Worm (Caenorhabditis elegans) whole organism, mixed stage, embryonic: ENCODE results near the gene bra-1.

ENCODE experiments used
- M03D4.4 ChIP-seq: sonication (generic microtip); optimal IDR thresholded peaks from 2 replicates; lab custom pipeline; 2017; ENCODE audit warnings: mild to moderate bottlenecking, missing genetic modification characterization, missing compliant biosample characterization
- bed-3 ChIP-seq: fragments of 200-800 bp; sonication (Bioruptor generic); optimal IDR thresholded peaks from 3 replicates; lab custom pipeline; 2018; ENCODE audit warnings: mild to moderate bottlenecking, missing genetic modification characterization, moderate library complexity, missing compliant biosample characterization
- blmp-1 ChIP-seq: fragments of 150-350 bp; optimal IDR thresholded peaks from 2 replicates; lab custom pipeline; 2014; ENCODE audit warnings: missing biosample characterization, missing genetic modification characterization
- ceh-39 ChIP-seq: fragments of 150-350 bp; optimal IDR thresholded peaks from 2 replicates; lab custom pipeline; 2014; ENCODE audit warnings: missing biosample characterization, missing genetic modification characterization
- ceh-43 ChIP-seq: fragments of 200-800 bp; sonication (Bioruptor generic); optimal IDR thresholded peaks from 2 replicates; lab custom pipeline; 2018; ENCODE audit warnings: mild to moderate bottlenecking, missing genetic modification characterization, moderate library complexity, missing compliant biosample characterization
- ceh-83 ChIP-seq: fragments of 200-800 bp; sonication (Bioruptor generic); optimal IDR thresholded peaks from 2 replicates; lab custom pipeline; 2018; ENCODE audit warnings: mild to moderate bottlenecking, missing genetic modification characterization, missing compliant biosample characterization
- ces-1 ChIP-seq: fragments of 150-350 bp; optimal IDR thresholded peaks from 2 replicates; lab custom pipeline; 2014; ENCODE audit warnings: missing biosample characterization, missing genetic modification reagents, missing genetic modification characterization
- cnd-1 ChIP-seq: fragments of 200-800 bp; sonication (Bioruptor generic); optimal IDR thresholded peaks from 2 replicates; lab custom pipeline; 2018; ENCODE audit warnings: mild to moderate bottlenecking, missing genetic modification characterization, missing compliant biosample characterization
- drap-1 ChIP-seq: fragments of 200-800 bp; sonication (Bioruptor generic); optimal IDR thresholded peaks from 3 replicates; lab custom pipeline; 2018; ENCODE audit warnings: mild to moderate bottlenecking, missing genetic modification characterization, missing compliant biosample characterization
- elt-1 ChIP-seq: sonication (generic microtip); optimal IDR thresholded peaks from 2 replicates; lab custom pipeline; 2017; ENCODE audit warnings: missing genetic modification characterization, mild to moderate bottlenecking, missing compliant biosample characterization, antibody characterized with exemption, moderate library complexity, borderline replicate concordance; ENCODE audit not compliant: insufficient read depth
- elt-3 ChIP-seq: fragments of 150-350 bp; optimal IDR thresholded peaks from 2 replicates; lab custom pipeline; 2014; ENCODE audit warnings: missing biosample characterization, missing genetic modification characterization
- flh-1 ChIP-seq: fragments of 200-800 bp; sonication (Bioruptor generic); optimal IDR thresholded peaks from 2 replicates; lab custom pipeline; 2018; ENCODE audit warnings: mild to moderate bottlenecking, missing genetic modification characterization, moderate library complexity, missing compliant biosample characterization
- ham-2 ChIP-seq: fragments of 200-800 bp; sonication (Bioruptor generic); optimal IDR thresholded peaks from 2 replicates; lab custom pipeline; 2018; ENCODE audit warnings: mild to moderate bottlenecking, missing genetic modification characterization, missing compliant biosample characterization
- hlh-1 ChIP-seq: fragments of 150-350 bp; optimal IDR thresholded peaks from 2 replicates; lab custom pipeline; 2014; ENCODE audit warnings: missing biosample characterization, missing genetic modification reagents, missing genetic modification characterization
- lin-13 ChIP-seq: fragments of 150-350 bp; optimal IDR thresholded peaks from 2 replicates; lab custom pipeline; 2014; ENCODE audit warnings: missing biosample characterization, missing genetic modification characterization
- lin-32 ChIP-seq: fragments of 200-800 bp; sonication (Bioruptor generic); optimal IDR thresholded peaks from 2 replicates; lab custom pipeline; 2018; ENCODE audit warnings: mild to moderate bottlenecking, missing genetic modification characterization, missing compliant biosample characterization
- lsy-2 ChIP-seq: fragments of 150-350 bp; optimal IDR thresholded peaks from 2 replicates; lab custom pipeline; 2014; ENCODE audit warnings: missing biosample characterization, missing genetic modification characterization
- mab-5 ChIP-seq: fragments of 150-350 bp; optimal IDR thresholded peaks from 2 replicates; lab custom pipeline; 2014; ENCODE audit warnings: missing biosample characterization, missing genetic modification characterization
- mep-1 ChIP-seq: fragments of 150-350 bp; optimal IDR thresholded peaks from 2 replicates; lab custom pipeline; 2017; ENCODE audit warnings: missing biosample characterization, missing genetic modification reagents, missing genetic modification characterization, inconsistent platforms
- mls-2 ChIP-seq: sonication (generic microtip); optimal IDR thresholded peaks from 2 replicates; lab custom pipeline; 2016; ENCODE audit warnings: mild to moderate bottlenecking, missing genetic modification characterization, moderate library complexity, missing compliant biosample characterization
- nhr-12 ChIP-seq: fragments of 150-350 bp; optimal IDR thresholded peaks from 2 replicates; lab custom pipeline; 2014; ENCODE audit warnings: missing biosample characterization, missing genetic modification characterization
- nhr-2 ChIP-seq: fragments of 150-350 bp; optimal IDR thresholded peaks from 2 replicates; lab custom pipeline; 2014; ENCODE audit warnings: missing biosample characterization, missing genetic modification characterization
- nhr-237 ChIP-seq: fragments of 150-350 bp; optimal IDR thresholded peaks from 2 replicates; lab custom pipeline; 2014; ENCODE audit warnings: missing biosample characterization, missing genetic modification characterization
- nhr-28 ChIP-seq: fragments of 150-350 bp; optimal IDR thresholded peaks from 2 replicates; lab custom pipeline; 2014; ENCODE audit warnings: missing biosample characterization, missing genetic modification characterization
- nhr-76 ChIP-seq: sonication (generic microtip); optimal IDR thresholded peaks from 2 replicates; lab custom pipeline; 2017; ENCODE audit warnings: missing biosample characterization, missing genetic modification characterization
- pha-4 ChIP-seq: fragments of 150-350 bp; optimal IDR thresholded peaks from 2 replicates; lab custom pipeline; 2018; ENCODE audit warnings: missing biosample characterization, missing genetic modification reagents, missing genetic modification characterization
- sem-2 ChIP-seq: fragments of 200-800 bp; sonication (Bioruptor generic); optimal IDR thresholded peaks from 2 replicates; lab custom pipeline; 2018; ENCODE audit warnings: mild to moderate bottlenecking, missing genetic modification characterization, missing compliant biosample characterization
- snpc-4 ChIP-seq: fragments of 150-350 bp; optimal IDR thresholded peaks from 2 replicates; lab custom pipeline; 2014; ENCODE audit warnings: missing biosample characterization, missing genetic modification characterization
- sptf-1 ChIP-seq: sonication (generic microtip); optimal IDR thresholded peaks from 2 replicates; lab custom pipeline; 2017; ENCODE audit warnings: mild to moderate bottlenecking, missing genetic modification characterization, moderate library complexity, missing compliant biosample characterization
- tbx-8 ChIP-seq: fragments of 200-800 bp; sonication (Bioruptor generic); optimal IDR thresholded peaks from 2 replicates; lab custom pipeline; 2018; ENCODE audit warnings: mild to moderate bottlenecking, missing genetic modification characterization, moderate library complexity, missing compliant biosample characterization
- unc-120 ChIP-seq: sonication (generic microtip); optimal IDR thresholded peaks from 2 replicates; lab custom pipeline; 2017; ENCODE audit warnings: missing genetic modification characterization, missing compliant biosample characterization; ENCODE audit not compliant: poor library complexity, severe bottlenecking
- unc-39 ChIP-seq: fragments of 150-350 bp; optimal IDR thresholded peaks from 2 replicates; lab custom pipeline; 2014; ENCODE audit warnings: missing biosample characterization, missing genetic modification characterization
- unc-62 ChIP-seq: fragments of 150-350 bp; optimal IDR thresholded peaks from 2 replicates; lab custom pipeline; 2014; ENCODE audit warnings: missing biosample characterization, missing genetic modification reagents, missing genetic modification characterization
- zip-8 ChIP-seq: fragments of 150-350 bp; optimal IDR thresholded peaks from 2 replicates; lab custom pipeline; 2014; ENCODE audit warnings: missing biosample characterization, missing genetic modification characterization
- ztf-11 ChIP-seq: fragments of 150-350 bp; optimal IDR thresholded peaks from 2 replicates; lab custom pipeline; 2014; ENCODE audit warnings: missing biosample characterization, missing genetic modification characterization

The bra-1 gene

ce11 chrX:13598021-13598499 is at the start of gene bra-1:
Gene bra-1, plus strand, starts transcription at chrX:13598449.
- peak; percentile 62 for TF ChIP-seq unc-120 (tag; lab: Kevin White, UChicago)
- TF ChIP-seq ztf-11: peak; percentile 67
- no peak for TF ChIP-seq zip-8 (tag; lab: Kevin White, UChicago)
- TF ChIP-seq lin-32 (GFP tag; lab: Kevin White, UChicago): no peak
- TF ChIP-seq drap-1 (GFP tag; lab: Kevin White, UChicago): peak; percentile 16
- TF ChIP-seq ceh-83 (GFP tag; lab: Kevin White, UChicago): no peak
- no peak for TF ChIP-seq elt-1
- peak; percentile 57 for TF ChIP-seq lsy-2 (tag; lab: Kevin White, UChicago)
- no peak for TF ChIP-seq mab-5 (tag; lab: Kevin White, UChicago)
- TF ChIP-seq bed-3 (GFP tag; lab: Kevin White, UChicago): no peak
- TF ChIP-seq nhr-237 (tag; lab: Kevin White, UChicago): no peak
- peak; percentile 53 for TF ChIP-seq lin-13 (tag; lab: Kevin White, UChicago)
- TF ChIP-seq pha-4: peak; percentile 37
- peak; percentile 94 for TF ChIP-seq ceh-39
- peak; percentile 55 for TF ChIP-seq mls-2 (tag; lab: Kevin White, UChicago)
- peak; percentile 80 for TF ChIP-seq cnd-1 (tag; lab: Kevin White, UChicago)
- TF ChIP-seq blmp-1 (tag; lab: Kevin White, UChicago): no peak
- TF ChIP-seq ham-2 (GFP tag; lab: Kevin White, UChicago): no peak
- no peak for TF ChIP-seq sem-2
- TF ChIP-seq unc-39 (tag; lab: Kevin White, UChicago): no peak
- peak; percentile 11 for TF ChIP-seq M03D4.4 (tag; lab: Kevin White, UChicago)
- no peak for TF ChIP-seq snpc-4 (tag; lab: Kevin White, UChicago)
- peak; percentile 32 for TF ChIP-seq nhr-2 (tag; lab: Kevin White, UChicago)
- TF ChIP-seq unc-62 (GFP tag; lab: Kevin White, UChicago): peak; percentile 47
- TF ChIP-seq ces-1 (GFP tag; lab: Kevin White, UChicago): peak; percentile 74
- TF ChIP-seq mep-1: peak; percentile 78
- TF ChIP-seq hlh-1 (tag; lab: Kevin White, UChicago): peak; percentile 81
- TF ChIP-seq tbx-8 (GFP tag; lab: Kevin White, UChicago): no peak
- no peak for TF ChIP-seq nhr-28 (tag; lab: Kevin White, UChicago)
- TF ChIP-seq nhr-76 (tag; lab: Kevin White, UChicago): no peak
- TF ChIP-seq sptf-1 (tag; lab: Kevin White, UChicago): peak; percentile 66
- no peak for TF ChIP-seq ceh-43 (GFP tag; lab: Kevin White, UChicago)
- TF ChIP-seq elt-3 (tag; lab: Kevin White, UChicago): no peak
- no peak for TF ChIP-seq flh-1
- no peak for TF ChIP-seq nhr-12 (tag; lab: Kevin White, UChicago)

ce11 chrX:13550890-13551289 is 47.4 kb upstream of the bra-1 start, which contains the start of gene odr-1:
Gene odr-1, minus strand, starts transcription at chrX:13550990.
- TF ChIP-seq nhr-2 (tag; lab: Kevin White, UChicago) (no peak), ceh-43 (GFP tag; lab: Kevin White, UChicago) (no peak), cnd-1 (tag; lab: Kevin White, UChicago) (no peak), sptf-1 (tag; lab: Kevin White, UChicago) (no peak), ztf-11 (no peak), unc-39 (tag; lab: Kevin White, UChicago) (no peak), blmp-1 (tag; lab: Kevin White, UChicago) (no peak), lin-13 (tag; lab: Kevin White, UChicago) (no peak), nhr-237 (tag; lab: Kevin White, UChicago) (no peak)

ce11 chrX:13555098-13555497 is 43.2 kb upstream of the bra-1 start:
- peak; percentile 67 for TF ChIP-seq unc-62 (GFP tag; lab: Kevin White, UChicago)
- peak; percentile 41 for TF ChIP-seq unc-120 (tag; lab: Kevin White, UChicago)
- TF ChIP-seq ceh-43 (GFP tag; lab: Kevin White, UChicago): no peak
